Fruit fly (Drosophila melanogaster) whole organism, prepupa: ENCODE results near the gene CG2129.

ENCODE experiments used
- Blimp-1 ChIP-seq: fragments of 200-800 bp; sonication (Bioruptor generic); optimal IDR thresholded peaks from 3 replicates; lab custom pipeline; 2017; ENCODE audit warnings: missing biosample characterization, missing genetic modification characterization, mild to moderate bottlenecking, moderate library complexity, missing genetic modification reagents
- CG10631 ChIP-seq: fragments of 200-800 bp; sonication (Bioruptor generic); optimal IDR thresholded peaks from 2 replicates; lab custom pipeline; 2016; ENCODE audit warnings: missing biosample characterization, missing genetic modification characterization
- CG10669 ChIP-seq: fragments of 200-800 bp; sonication (Bioruptor generic); optimal IDR thresholded peaks from 3 replicates; lab custom pipeline; 2018; ENCODE audit warnings: missing biosample characterization, mild to moderate bottlenecking, missing genetic modification characterization, moderate library complexity
- CG11762 ChIP-seq: fragments of 200-800 bp; sonication (Bioruptor generic); optimal IDR thresholded peaks from 3 replicates; lab custom pipeline; 2016; ENCODE audit warnings: missing biosample characterization, missing genetic modification characterization; ENCODE audit not compliant: insufficient read depth
- CG15336 ChIP-seq: fragments of 200-800 bp; sonication (Bioruptor generic); IDR thresholded peaks from 2 replicates; pipeline ENCODE4 v1.3.6; 2022; ENCODE audit warnings: missing biosample characterization, missing genetic modification characterization
- CG1621 ChIP-seq: fragments of 200-800 bp; sonication (Bioruptor generic); optimal IDR thresholded peaks from 3 replicates; lab custom pipeline; 2018; ENCODE audit warnings: missing biosample characterization, mild to moderate bottlenecking, missing genetic modification characterization
- CG16779 ChIP-seq: fragments of 200-800 bp; sonication (Bioruptor generic); optimal IDR thresholded peaks from 3 replicates; lab custom pipeline; 2017; ENCODE audit warnings: missing biosample characterization, mild to moderate bottlenecking, missing genetic modification characterization
- CG3032 ChIP-seq: fragments of 200-800 bp; optimal IDR thresholded peaks from 2 replicates; lab custom pipeline; 2019; ENCODE audit warnings: missing biosample characterization, mild to moderate bottlenecking, missing genetic modification characterization, moderate library complexity
- CG31627 ChIP-seq: fragments of 200-800 bp; sonication (Bioruptor generic); optimal IDR thresholded peaks from 3 replicates; lab custom pipeline; 2016; ENCODE audit warnings: missing biosample characterization, missing genetic modification characterization
- CG32006 ChIP-seq: fragments of 200-800 bp; sonication (Bioruptor generic); optimal IDR thresholded peaks from 3 replicates; lab custom pipeline; 2017; ENCODE audit warnings: missing biosample characterization, mild to moderate bottlenecking, missing genetic modification characterization
- CG3919 ChIP-seq: fragments of 200-800 bp; sonication (Bioruptor generic); optimal IDR thresholded peaks from 3 replicates; lab custom pipeline; 2016; ENCODE audit warnings: missing biosample characterization, missing genetic modification characterization
- CG6163 ChIP-seq: fragments of 200-800 bp; sonication (Bioruptor generic); IDR thresholded peaks from 3 replicates; pipeline ENCODE4 v1.3.6; 2022; ENCODE audit warnings: missing biosample characterization, missing genetic modification characterization
- CG6792 ChIP-seq: fragments of 200-800 bp; sonication (Bioruptor generic); optimal IDR thresholded peaks from 3 replicates; lab custom pipeline; 2016; ENCODE audit warnings: missing biosample characterization, missing genetic modification characterization
- CG6808 ChIP-seq: fragments of 200-800 bp; sonication (Bioruptor generic); optimal IDR thresholded peaks from 3 replicates; lab custom pipeline; 2017; ENCODE audit warnings: missing biosample characterization, missing genetic modification characterization, mild to moderate bottlenecking, moderate library complexity, missing genetic modification reagents
- CG6854 ChIP-seq: fragments of 200-800 bp; sonication (Bioruptor generic); optimal IDR thresholded peaks from 2 replicates; lab custom pipeline; 2017; ENCODE audit warnings: missing biosample characterization, mild to moderate bottlenecking, missing genetic modification characterization
- CG7368 ChIP-seq: fragments of 200-800 bp; sonication (Bioruptor generic); optimal IDR thresholded peaks from 3 replicates; lab custom pipeline; 2016; ENCODE audit warnings: missing biosample characterization, missing genetic modification characterization
- CG8119 ChIP-seq: fragments of 200-800 bp; sonication (Bioruptor generic); IDR thresholded peaks from 3 replicates; pipeline ENCODE4 v1.3.6; 2022; ENCODE audit warnings: missing biosample characterization, missing genetic modification characterization
- CG8632 ChIP-seq: fragments of 200-800 bp; sonication (Bioruptor generic); optimal IDR thresholded peaks from 3 replicates; lab custom pipeline; 2016; ENCODE audit warnings: missing biosample characterization, missing genetic modification characterization
- Eip75B ChIP-seq: fragments of 200-800 bp; sonication (Bioruptor generic); optimal IDR thresholded peaks from 3 replicates; lab custom pipeline; 2016; ENCODE audit warnings: missing biosample characterization, missing genetic modification characterization
- Eip78C ChIP-seq: fragments of 200-800 bp; sonication (Bioruptor generic); peaks from one replicate; lab custom pipeline; 2016; ENCODE audit warnings: missing biosample characterization, missing genetic modification characterization
- Eip93F ChIP-seq: fragments of 200-800 bp; sonication (Bioruptor generic); optimal IDR thresholded peaks from 2 replicates; lab custom pipeline; 2016; ENCODE audit warnings: missing biosample characterization, mild to moderate bottlenecking, missing genetic modification characterization
- Ets21C ChIP-seq: fragments of 200-800 bp; sonication (Bioruptor generic); optimal IDR thresholded peaks from 3 replicates; lab custom pipeline; 2016; ENCODE audit warnings: missing biosample characterization, missing genetic modification characterization
- Ets96B ChIP-seq: fragments of 200-800 bp; optimal IDR thresholded peaks from 2 replicates; lab custom pipeline; 2019; ENCODE audit warnings: missing biosample characterization, mild to moderate bottlenecking, missing genetic modification characterization, moderate library complexity
- Gug ChIP-seq: fragments of 200-800 bp; sonication (Bioruptor generic); IDR thresholded peaks from 2 replicates; pipeline ENCODE4 v1.3.6; 2022; ENCODE audit warnings: missing biosample characterization, missing genetic modification characterization
- Hr39 ChIP-seq: fragments of 200-800 bp; sonication (Bioruptor generic); optimal IDR thresholded peaks from 2 replicates; lab custom pipeline; 2016; ENCODE audit warnings: missing biosample characterization, missing genetic modification characterization
- Hr4 ChIP-seq: fragments of 200-800 bp; sonication (Bioruptor generic); optimal IDR thresholded peaks from 3 replicates; lab custom pipeline; 2016; ENCODE audit warnings: missing biosample characterization, missing genetic modification characterization
- OdsH ChIP-seq: fragments of 200-800 bp; sonication (Bioruptor generic); optimal IDR thresholded peaks from 3 replicates; lab custom pipeline; 2016; ENCODE audit warnings: missing biosample characterization, missing genetic modification characterization
- Sox102F ChIP-seq: fragments of 200-800 bp; sonication (Bioruptor generic); optimal IDR thresholded peaks from 2 replicates; lab custom pipeline; 2016; ENCODE audit warnings: missing biosample characterization, mild to moderate bottlenecking, missing genetic modification characterization
- achi ChIP-seq: fragments of 200-800 bp; sonication (Bioruptor generic); optimal IDR thresholded peaks from 3 replicates; lab custom pipeline; 2016; ENCODE audit warnings: missing biosample characterization, missing genetic modification characterization
- acj6 ChIP-seq: fragments of 200-800 bp; sonication (Bioruptor generic); optimal IDR thresholded peaks from 3 replicates; lab custom pipeline; 2016; ENCODE audit warnings: missing biosample characterization, missing genetic modification characterization
- cyc ChIP-seq: fragments of 200-800 bp; sonication (Bioruptor generic); optimal IDR thresholded peaks from 3 replicates; lab custom pipeline; 2016; ENCODE audit warnings: missing biosample characterization, missing genetic modification characterization
- dac ChIP-seq: fragments of 200-800 bp; sonication (Bioruptor generic); optimal IDR thresholded peaks from 2 replicates; lab custom pipeline; 2017; ENCODE audit warnings: missing biosample characterization, mild to moderate bottlenecking, missing genetic modification characterization
- eg ChIP-seq: fragments of 200-800 bp; sonication (Bioruptor generic); IDR thresholded peaks from 3 replicates; pipeline ENCODE4 v1.3.6; 2022; ENCODE audit warnings: missing biosample characterization, missing genetic modification characterization
- esn ChIP-seq: fragments of 200-800 bp; sonication (Bioruptor generic); optimal IDR thresholded peaks from 2 replicates; lab custom pipeline; 2016; ENCODE audit warnings: missing biosample characterization, mild to moderate bottlenecking, missing genetic modification characterization, moderate library complexity
- fd59A ChIP-seq: fragments of 200-800 bp; sonication (Bioruptor generic); optimal IDR thresholded peaks from 2 replicates; lab custom pipeline; 2017; ENCODE audit warnings: missing biosample characterization, mild to moderate bottlenecking, missing genetic modification characterization, missing genetic modification reagents
- fkh ChIP-seq: fragments of 200-800 bp; sonication (Bioruptor generic); optimal IDR thresholded peaks from 3 replicates; lab custom pipeline; 2017; ENCODE audit warnings: missing biosample characterization, mild to moderate bottlenecking, missing genetic modification characterization, moderate library complexity
- lz ChIP-seq: fragments of 200-800 bp; sonication (Bioruptor generic); optimal IDR thresholded peaks from 3 replicates; lab custom pipeline; 2016; ENCODE audit warnings: missing biosample characterization, missing genetic modification characterization
- net ChIP-seq: fragments of 200-800 bp; sonication (Bioruptor generic); optimal IDR thresholded peaks from 3 replicates; lab custom pipeline; 2016; ENCODE audit warnings: missing biosample characterization, missing genetic modification characterization
- salr ChIP-seq, 2 experiments: fragments of 200-800 bp; sonication (Bioruptor generic); optimal IDR thresholded peaks; 3 replicates each; lab custom pipeline; 2016 to 2018; ENCODE audit warnings: missing biosample characterization in 2 of 2, missing genetic modification characterization in 2 of 2, mild to moderate bottlenecking in 1 of 2
- svp ChIP-seq: fragments of 200-800 bp; sonication (Bioruptor generic); peaks from one replicate; lab custom pipeline; 2016; ENCODE audit warnings: missing biosample characterization, missing genetic modification characterization
- topi ChIP-seq: fragments of 200-800 bp; sonication (Bioruptor generic); optimal IDR thresholded peaks from 3 replicates; lab custom pipeline; 2016; ENCODE audit warnings: missing biosample characterization, missing genetic modification characterization
- vri ChIP-seq: fragments of 200-800 bp; sonication (Bioruptor generic); optimal IDR thresholded peaks from 3 replicates; lab custom pipeline; 2016; ENCODE audit warnings: missing biosample characterization, mild to moderate bottlenecking, missing genetic modification characterization

CG2129 gene

dm6 chrX:8193017-8193556, 47.4 kb downstream of the CG2129 start (continued):
- TF ChIP-seq esn (GFP tag; lab: Kevin White, UChicago) (peak; percentile 46), CG7368 (GFP tag; lab: Kevin White, UChicago) (no peak), CG15336 (GFP tag; lab: Robert Waterston, UW) (peak; percentile 7; the same call in 1 of the 2 replicates), CG10631 (GFP tag; lab: Kevin White, UChicago) (no peak), topi (peak; percentile 19), CG3032 (tag; lab: Kevin White, UChicago) (no peak), fkh (GFP tag; lab: Kevin White, UChicago) (peak; percentile 22), CG32006 (GFP tag; lab: Kevin White, UChicago) (no peak), Ets96B (tag; lab: Kevin White, UChicago) (no peak), Blimp-1 (no peak), achi (GFP tag; lab: Kevin White, UChicago) (no peak), CG8119 (GFP tag; lab: Robert Waterston, UW) (no peak), CG8632 (no peak), CG10669 (GFP tag; lab: Kevin White, UChicago) (peak; percentile 62), net (GFP tag; lab: Kevin White, UChicago) (no peak), acj6 (GFP tag; lab: Kevin White, UChicago) (no peak), Ets21C (peak; percentile 1), CG11762 (GFP tag; lab: Kevin White, UChicago) (no peak)
- TF ChIP-seq, all 60 proteins: peak for 22

dm6 chrX:8194559-8194958, 48.9 kb downstream of the CG2129 start:
- TF ChIP-seq fkh (GFP tag; lab: Kevin White, UChicago) (peak; percentile 4), CG6808 (GFP tag; lab: Kevin White, UChicago) (peak; percentile 17), Eip78C (GFP tag; lab: Kevin White, UChicago) (peak; percentile 15), CG15336 (GFP tag; lab: Robert Waterston, UW) (0 out of 2 replicates have a peak, but pooled peaks have one; percentile 29), topi (no peak)

DNA sequence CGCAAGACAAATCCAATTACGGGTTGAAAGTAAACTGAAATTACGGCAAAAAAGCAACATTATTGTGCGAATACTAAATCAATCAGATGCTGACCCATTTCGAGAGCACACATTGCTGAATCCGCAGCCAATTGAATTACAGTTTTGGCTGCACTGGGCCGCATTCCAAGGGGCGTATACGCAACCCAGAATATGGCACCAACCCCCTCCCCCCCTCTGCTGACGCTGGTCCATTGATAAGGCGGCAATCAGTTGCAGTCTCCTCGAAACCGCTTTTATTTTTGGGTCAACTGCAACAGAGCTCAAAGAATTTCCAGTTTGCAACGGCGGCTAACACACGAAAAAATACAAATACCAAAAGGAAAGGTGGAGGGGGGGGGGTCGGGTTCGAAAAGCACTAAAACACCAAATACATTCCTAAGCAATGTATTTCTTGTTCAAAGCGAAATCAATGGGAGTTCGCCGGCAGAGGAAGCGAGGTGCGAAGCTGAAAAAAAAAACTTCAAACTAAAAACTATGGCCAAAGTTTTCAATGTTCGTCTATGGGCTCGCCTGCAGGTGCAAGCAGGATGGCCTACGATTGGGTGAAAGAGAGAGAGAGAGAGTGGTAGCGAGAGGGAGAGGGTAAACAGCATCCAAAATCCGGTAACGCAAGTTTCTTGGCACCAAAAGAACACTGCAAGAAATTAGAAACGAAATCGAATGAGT, 50.0 kb downstream of the CG2129 start:
- TF ChIP-seq CG6808 (GFP tag; lab: Kevin White, UChicago) (no peak), CG6854 (GFP tag; lab: Kevin White, UChicago) (peak; percentile 36)
- TF ChIP-seq, all 60 proteins: peak for 1

DNA sequence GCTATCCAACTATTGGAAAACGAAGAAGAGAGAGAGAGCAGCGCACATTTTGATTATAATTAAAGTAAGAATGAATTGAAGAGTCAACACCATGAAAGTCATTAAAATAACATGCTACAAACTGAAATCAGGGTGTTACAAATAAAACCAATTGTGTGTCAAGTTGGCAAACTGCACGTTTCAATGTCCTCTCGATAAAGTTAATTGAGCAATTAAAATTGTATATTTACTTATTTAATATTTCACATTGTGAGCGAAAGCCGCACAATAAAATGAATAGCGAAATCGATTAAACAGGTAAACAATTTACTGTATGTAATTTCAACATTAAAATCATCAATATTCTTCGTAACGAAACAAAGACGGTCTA, 50.5 kb downstream of the CG2129 start:
- TF ChIP-seq CG8632: peak; percentile 8
- TF ChIP-seq eg (GFP tag; lab: Robert Waterston, UW): 0 out of 3 replicates have a peak, but pooled peaks have one; percentile 3
- TF ChIP-seq Eip75B: no peak
- TF ChIP-seq CG6163 (GFP tag; lab: Robert Waterston, UW): no peak
- TF ChIP-seq CG10669 (GFP tag; lab: Kevin White, UChicago): peak; percentile 5
- no peak for TF ChIP-seq Blimp-1
- TF ChIP-seq CG31627 (GFP tag; lab: Kevin White, UChicago): peak; percentile 35
- peak; percentile 60 for TF ChIP-seq lz (GFP tag; lab: Kevin White, UChicago)
- peak; percentile 23 for TF ChIP-seq achi (GFP tag; lab: Kevin White, UChicago)
- no peak for TF ChIP-seq Gug (GFP tag; lab: Robert Waterston, UW)
- peak; percentile 62 for TF ChIP-seq svp
- TF ChIP-seq dac (GFP tag; lab: Kevin White, UChicago): peak; percentile 1
- TF ChIP-seq CG3032 (tag; lab: Kevin White, UChicago): no peak
- TF ChIP-seq Ets21C: peak; percentile 8
- no peak for TF ChIP-seq vri (GFP tag; lab: Kevin White, UChicago)
- TF ChIP-seq CG16779 (tag; lab: Kevin White, UChicago): no peak
- no peak for TF ChIP-seq fkh (GFP tag; lab: Kevin White, UChicago)
- peak; percentile 29 for TF ChIP-seq fd59A (GFP tag; lab: Kevin White, UChicago)
- TF ChIP-seq Eip78C (GFP tag; lab: Kevin White, UChicago): peak; percentile 82
- TF ChIP-seq CG32006 (GFP tag; lab: Kevin White, UChicago): peak; percentile 66
- TF ChIP-seq salr (GFP tag; optimal IDR thresholded peaks at IDR 0.05; lab: Kevin White, UChicago): peak in 1 of 2 experiments; percentile 1
- TF ChIP-seq Hr39 (GFP tag; lab: Kevin White, UChicago): peak; percentile 14
- no peak for TF ChIP-seq Eip93F
- no peak for TF ChIP-seq CG1621 (tag; lab: Kevin White, UChicago)
- TF ChIP-seq CG3919: peak; percentile 9
- peak; percentile 20 for TF ChIP-seq Sox102F (GFP tag; lab: Kevin White, UChicago)
- no peak for TF ChIP-seq CG6854 (GFP tag; lab: Kevin White, UChicago)
- TF ChIP-seq CG6792: no peak
- TF ChIP-seq net (GFP tag; lab: Kevin White, UChicago): peak; percentile 30
- peak; percentile 32 for TF ChIP-seq cyc
- peak; percentile 10 for TF ChIP-seq Hr4 (GFP tag; lab: Kevin White, UChicago)
- TF ChIP-seq OdsH (GFP tag; lab: Kevin White, UChicago): peak; percentile 32
